Worm (Caenorhabditis elegans) whole organism, midembryonic: Measurements from ENCODE around the gene D1005.5.

Experiments
- flt-1 ChIP-seq: fragments of 200-800 bp; sonication (Bioruptor generic); IDR thresholded peaks from 2 replicates; pipeline ENCODE4 v1.3.6; 2022; ENCODE audit warnings: missing genetic modification characterization, missing compliant biosample characterization
- klf-2 ChIP-seq: fragments of 200-800 bp; sonication (Bioruptor generic); conservative IDR thresholded peaks from 2 replicates; pipeline ENCODE4 v1.3.6; 2022; ENCODE audit warnings: missing genetic modification reagents, missing genetic modification characterization, missing compliant biosample characterization
- med-1 ChIP-seq: sonication (generic microtip); optimal IDR thresholded peaks from 2 replicates; lab custom pipeline; 2017; ENCODE audit warnings: missing genetic modification characterization, mild to moderate bottlenecking, missing compliant biosample characterization, antibody characterized with exemption, missing genetic modification reagents; ENCODE audit not compliant: insufficient read depth
- ref-1 ChIP-seq: fragments of 200-800 bp; sonication (Bioruptor generic); conservative IDR thresholded peaks from 2 replicates; pipeline ENCODE4 v1.3.6; 2022; ENCODE audit warnings: missing genetic modification reagents, missing genetic modification characterization, missing compliant biosample characterization
- tab-1 ChIP-seq: fragments of 200-800 bp; sonication (Bioruptor generic); IDR thresholded peaks from 2 replicates; pipeline ENCODE4 v1.3.6; 2022; ENCODE audit warnings: missing genetic modification characterization, missing compliant biosample characterization
- ztf-29 ChIP-seq: fragments of 200-800 bp; sonication (Bioruptor generic); IDR thresholded peaks from 2 replicates; pipeline ENCODE4 v1.3.6; 2022; ENCODE audit warnings: missing genetic modification reagents, missing genetic modification characterization, missing compliant biosample characterization

DNA sequence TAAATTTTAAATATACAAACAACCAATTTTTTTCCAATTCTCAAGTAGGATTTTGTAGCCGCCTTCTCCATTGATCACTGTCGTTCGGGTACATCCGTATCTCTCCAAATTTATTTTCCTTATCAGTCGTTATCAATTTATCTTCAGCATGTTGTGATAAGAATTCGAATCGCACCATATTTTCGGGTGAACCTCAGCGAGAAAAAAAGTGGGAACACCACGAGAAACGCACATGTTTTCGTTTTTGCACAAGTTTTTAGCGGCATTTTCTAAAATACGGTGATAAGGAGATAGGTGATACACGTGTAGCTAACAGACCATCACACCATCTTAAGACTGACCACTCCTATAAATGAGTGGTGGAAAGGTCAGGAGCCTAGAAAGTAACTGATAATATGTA, 5.2 kb upstream of the D1005.5 start:
- no peak for TF ChIP-seq med-1 (GFP tag; lab: Kevin White, UChicago)
- TF ChIP-seq ztf-29 = no peak
- no peak for TF ChIP-seq flt-1 (GFP tag; lab: Robert Waterston, UW)
- no peak for TF ChIP-seq tab-1 (GFP tag; lab: Robert Waterston, UW)
- no peak for TF ChIP-seq ref-1 (GFP tag; lab: Robert Waterston, UW)
- no peak for TF ChIP-seq klf-2 (GFP tag; lab: Robert Waterston, UW)
